Fruit fly (Drosophila melanogaster) whole organism, embryonic: Measurements from ENCODE around the gene Alg7.

Experiments
- CG1024 ChIP-seq: fragments of 200-800 bp; sonication (Bioruptor generic); IDR thresholded peaks from 2 replicates; pipeline ENCODE4 v1.3.6; 2022; ENCODE audit warnings: missing biosample characterization, missing genetic modification characterization
- CG10543 ChIP-seq: fragments of 200-800 bp; sonication (Bioruptor generic); optimal IDR thresholded peaks from 3 replicates; lab custom pipeline; 2017; ENCODE audit warnings: missing biosample characterization, mild to moderate bottlenecking, missing genetic modification characterization, moderate library complexity
- CG11696 ChIP-seq: fragments of 200-800 bp; sonication (Bioruptor generic); IDR thresholded peaks from 2 replicates; pipeline ENCODE4 v1.3.6; 2022; ENCODE audit warnings: missing biosample characterization, missing genetic modification characterization
- CG12155 ChIP-seq: fragments of 200-800 bp; sonication (Bioruptor generic); optimal IDR thresholded peaks from 3 replicates; lab custom pipeline; 2016; ENCODE audit warnings: missing biosample characterization, missing genetic modification characterization
- CG14965 ChIP-seq: fragments of 200-800 bp; sonication (Bioruptor generic); optimal IDR thresholded peaks from 2 replicates; lab custom pipeline; 2016; ENCODE audit warnings: missing biosample characterization, missing genetic modification characterization, borderline replicate concordance
- CG16779 ChIP-seq: fragments of 200-800 bp; sonication (Bioruptor generic); IDR thresholded peaks from 2 replicates; pipeline ENCODE4 v1.3.6; 2022; ENCODE audit warnings: missing biosample characterization, missing genetic modification characterization
- CG17612 ChIP-seq: fragments of 200-800 bp; sonication (Bioruptor generic); IDR thresholded peaks from 2 replicates; pipeline ENCODE4 v1.3.6; 2022; ENCODE audit warnings: missing biosample characterization, missing genetic modification characterization
- CG17912 ChIP-seq: fragments of 200-800 bp; sonication (Bioruptor generic); optimal IDR thresholded peaks from 2 replicates; lab custom pipeline; 2018; ENCODE audit warnings: missing biosample characterization, mild to moderate bottlenecking, missing genetic modification characterization
- CG18262 ChIP-seq: fragments of 200-800 bp; optimal IDR thresholded peaks from 3 replicates; lab custom pipeline; 2019; ENCODE audit warnings: missing biosample characterization, mild to moderate bottlenecking, missing genetic modification characterization, moderate library complexity
- CG18619 ChIP-seq: fragments of 200-800 bp; sonication (Bioruptor generic); optimal IDR thresholded peaks from 3 replicates; lab custom pipeline; 2017; ENCODE audit warnings: missing biosample characterization, mild to moderate bottlenecking, missing genetic modification characterization
- CG3407 ChIP-seq: fragments of 200-800 bp; sonication (Bioruptor generic); optimal IDR thresholded peaks from 2 replicates; lab custom pipeline; 2018; ENCODE audit warnings: missing biosample characterization, mild to moderate bottlenecking, missing genetic modification characterization
- CG34224 ChIP-seq: fragments of 200-800 bp; sonication (Bioruptor generic); IDR thresholded peaks from 3 replicates; pipeline ENCODE4 v1.3.6; 2022; ENCODE audit warnings: missing biosample characterization, missing genetic modification characterization; ENCODE audit not compliant: partially characterized antibody
- CG3838 ChIP-seq: fragments of 200-800 bp; sonication (Bioruptor generic); optimal IDR thresholded peaks from 3 replicates; lab custom pipeline; 2016; ENCODE audit warnings: missing biosample characterization, missing genetic modification characterization
- CG4707 ChIP-seq: fragments of 200-800 bp; sonication (Bioruptor generic); optimal IDR thresholded peaks from 2 replicates; lab custom pipeline; 2018; ENCODE audit warnings: missing biosample characterization, mild to moderate bottlenecking, missing genetic modification characterization, moderate library complexity
- CG4820 ChIP-seq: fragments of 200-800 bp; sonication (Bioruptor generic); optimal IDR thresholded peaks from 3 replicates; lab custom pipeline; 2016; ENCODE audit warnings: missing biosample characterization, missing genetic modification characterization
- CHES-1-like ChIP-seq: fragments of 200-800 bp; sonication (Bioruptor generic); optimal IDR thresholded peaks from 2 replicates; lab custom pipeline; 2016; ENCODE audit warnings: missing biosample characterization, missing genetic modification characterization
- Dek ChIP-seq: fragments of 200-800 bp; sonication (Bioruptor generic); optimal IDR thresholded peaks from 3 replicates; lab custom pipeline; 2019; ENCODE audit warnings: missing biosample characterization, mild to moderate bottlenecking, missing genetic modification characterization, moderate library complexity
- H2.0 ChIP-seq: fragments of 200-800 bp; sonication (Bioruptor generic); IDR thresholded peaks from 2 replicates; pipeline ENCODE4 v1.3.6; 2022; ENCODE audit warnings: missing biosample characterization, missing genetic modification characterization
- HLHmδ ChIP-seq: fragments of 200-800 bp; sonication (Bioruptor generic); optimal IDR thresholded peaks from 2 replicates; lab custom pipeline; 2018; ENCODE audit warnings: missing biosample characterization, mild to moderate bottlenecking, missing genetic modification characterization, moderate library complexity
- Hr3 ChIP-seq: fragments of 200-800 bp; sonication (Bioruptor generic); optimal IDR thresholded peaks from 3 replicates; lab custom pipeline; 2016; ENCODE audit warnings: missing biosample characterization, missing genetic modification characterization
- MBD-R2 ChIP-seq: fragments of 200-800 bp; sonication (Bioruptor generic); IDR thresholded peaks from 2 replicates; pipeline ENCODE4 v1.3.6; 2022; ENCODE audit warnings: missing biosample characterization, missing genetic modification characterization
- Med ChIP-seq: fragments of 200-800 bp; sonication (Bioruptor generic); peaks from one replicate; lab custom pipeline; 2016; ENCODE audit warnings: missing biosample characterization, missing genetic modification characterization, mild to moderate bottlenecking, inconsistent platforms, moderate library complexity
- Ravus ChIP-seq: fragments of 200-800 bp; sonication (Bioruptor generic); IDR thresholded peaks from 2 replicates; pipeline ENCODE4 v1.3.6; 2022; ENCODE audit warnings: missing biosample characterization, missing genetic modification characterization
- Side ChIP-seq: fragments of 200-800 bp; sonication (Bioruptor generic); optimal IDR thresholded peaks from 2 replicates; lab custom pipeline; 2016; ENCODE audit warnings: missing biosample characterization, missing genetic modification characterization
- Sin3A ChIP-seq: fragments of >200 bp; optimal IDR thresholded peaks from 2 replicates; lab custom pipeline; 2018
- Ssrp ChIP-seq: fragments of 200-800 bp; sonication (Bioruptor generic); optimal IDR thresholded peaks from 2 replicates; lab custom pipeline; 2018; ENCODE audit warnings: missing biosample characterization, mild to moderate bottlenecking, missing genetic modification characterization, moderate library complexity
- Trl ChIP-seq, 3 experiments: fragments of >200 bp in 2 of 3; fragments of 200-800 bp in 1 of 3; sonication (Bioruptor generic) in 1 of 3; optimal IDR thresholded peaks; 2 replicates in 1 of 3; 3 replicates in 2 of 3; lab custom pipeline; 2016 to 2017; ENCODE audit warnings: missing biosample characterization in 1 of 3, missing genetic modification characterization in 1 of 3
- ato ChIP-seq: fragments of 200-800 bp; sonication (Bioruptor generic); IDR thresholded peaks from 2 replicates; pipeline ENCODE4 v1.3.6; 2022; ENCODE audit warnings: missing biosample characterization, missing genetic modification characterization; ENCODE audit not compliant: partially characterized antibody
- bab2 ChIP-seq: fragments of 200-800 bp; sonication (Bioruptor generic); optimal IDR thresholded peaks from 2 replicates; lab custom pipeline; 2016; ENCODE audit warnings: missing biosample characterization, missing genetic modification characterization
- dimm ChIP-seq: fragments of 200-800 bp; sonication (Bioruptor generic); IDR thresholded peaks from 2 replicates; pipeline ENCODE4 v1.3.6; 2022; ENCODE audit warnings: missing biosample characterization, missing genetic modification characterization
- esg ChIP-seq: fragments of 200-800 bp; sonication (Bioruptor generic); conservative IDR thresholded peaks from 2 replicates; pipeline ENCODE4 v1.3.6; 2022; ENCODE audit warnings: missing biosample characterization, missing genetic modification characterization
- fd64A ChIP-seq: fragments of 200-800 bp; sonication (Bioruptor generic); optimal IDR thresholded peaks from 3 replicates; lab custom pipeline; 2018; ENCODE audit warnings: missing biosample characterization, mild to moderate bottlenecking, missing genetic modification characterization
- h ChIP-seq: fragments of >200 bp; optimal IDR thresholded peaks from 2 replicates; lab custom pipeline; 2017
- lola ChIP-seq, 3 experiments: fragments of >200 bp in 2 of 3; fragments of 200-800 bp in 1 of 3; sonication (Bioruptor generic) in 1 of 3; optimal IDR thresholded peaks; 2 replicates each; lab custom pipeline; 2017 to 2019; ENCODE audit warnings: missing biosample characterization in 3 of 3, missing genetic modification characterization in 3 of 3, mild to moderate bottlenecking in 1 of 3, moderate library complexity in 1 of 3
- mam ChIP-seq: fragments of 200-800 bp; sonication (Bioruptor generic); optimal IDR thresholded peaks from 3 replicates; lab custom pipeline; 2016; ENCODE audit warnings: missing biosample characterization, missing genetic modification characterization
- mirr ChIP-seq: fragments of 200-800 bp; sonication (Bioruptor generic); optimal IDR thresholded peaks from 3 replicates; lab custom pipeline; 2018; ENCODE audit warnings: missing biosample characterization, mild to moderate bottlenecking, missing genetic modification characterization
- mld ChIP-seq: fragments of 200-800 bp; sonication (Bioruptor generic); IDR thresholded peaks from 3 replicates; pipeline ENCODE4 v1.3.6; 2022; ENCODE audit warnings: missing biosample characterization, missing genetic modification characterization; ENCODE audit not compliant: partially characterized antibody
- oc ChIP-seq: fragments of 200-800 bp; sonication (Bioruptor generic); optimal IDR thresholded peaks from 2 replicates; lab custom pipeline; 2018; ENCODE audit warnings: missing biosample characterization, mild to moderate bottlenecking, missing genetic modification characterization, moderate library complexity
- pan ChIP-seq, 4 experiments: fragments of >200 bp in 3 of 4; fragments of 200-800 bp in 1 of 4; sonication (Bioruptor generic) in 1 of 4; optimal IDR thresholded peaks in 3 of 4; IDR thresholded peaks in 1 of 4; 2 replicates each; pipeline versions ENCODE4 v1.3.6 to Lab custom; 2017 to 2022; ENCODE audit warnings: missing biosample characterization in 2 of 4, missing genetic modification characterization in 2 of 4, mixed read lengths in 1 of 4
- pb ChIP-seq: fragments of 200-800 bp; sonication (Bioruptor generic); optimal IDR thresholded peaks from 3 replicates; lab custom pipeline; 2016; ENCODE audit warnings: missing biosample characterization, missing genetic modification characterization
- salm ChIP-seq: fragments of 200-800 bp; sonication (Bioruptor generic); optimal IDR thresholded peaks from 2 replicates; lab custom pipeline; 2018; ENCODE audit warnings: missing biosample characterization, mild to moderate bottlenecking, missing genetic modification characterization
- scrt ChIP-seq: fragments of 200-800 bp; sonication (Bioruptor generic); optimal IDR thresholded peaks from 2 replicates; lab custom pipeline; 2018; ENCODE audit warnings: missing biosample characterization, mild to moderate bottlenecking, missing genetic modification characterization, moderate library complexity
- sens ChIP-seq: fragments of 200-800 bp; sonication (Bioruptor generic); peaks from one replicate; lab custom pipeline; 2016; ENCODE audit warnings: missing biosample characterization, missing genetic modification characterization
- slp2 ChIP-seq: fragments of 200-800 bp; sonication (Bioruptor generic); optimal IDR thresholded peaks from 2 replicates; lab custom pipeline; 2016; ENCODE audit warnings: missing biosample characterization, missing genetic modification characterization
- tna ChIP-seq: fragments of 200-800 bp; sonication (Bioruptor generic); IDR thresholded peaks from 2 replicates; pipeline ENCODE4 v1.3.6; 2022; ENCODE audit warnings: missing biosample characterization, missing genetic modification characterization; ENCODE audit not compliant: partially characterized antibody
- trem ChIP-seq: fragments of 200-800 bp; optimal IDR thresholded peaks from 3 replicates; lab custom pipeline; 2019; ENCODE audit warnings: missing biosample characterization, mild to moderate bottlenecking, missing genetic modification characterization, moderate library complexity
- vvl ChIP-seq: fragments of 200-800 bp; sonication (Bioruptor generic); IDR thresholded peaks from 2 replicates; pipeline ENCODE4 v1.3.6; 2022; ENCODE audit warnings: missing biosample characterization, missing genetic modification characterization

The Alg7 gene

dm6 chr2L:13202960-13203436 lies 24.0 kb downstream of the Alg7 start, which contains the start of gene CG16972 (continued):
- TF ChIP-seq pan (optimal IDR thresholded peaks at IDR 0.05; lab: Kevin White, UChicago), result no peak
- peak in 1 of 2 experiments; percentile 53 for TF ChIP-seq pan (GFP tag; optimal IDR thresholded peaks at IDR 0.05 in 1 of 2, IDR thresholded peaks at IDR 0.05 in 1 of 2)
- TF ChIP-seq trem (tag; lab: Kevin White, UChicago), result peak; percentile 43
- TF ChIP-seq salm (tag; lab: Kevin White, UChicago), result no peak
- TF ChIP-seq sens (GFP tag; lab: Kevin White, UChicago), result no peak
- TF ChIP-seq CG4707 (GFP tag; lab: Kevin White, UChicago), result peak; percentile 89
- TF ChIP-seq MBD-R2, result peak; percentile 44
- TF ChIP-seq mld (GFP tag; lab: Robert Waterston, UW), result 0 out of 3 replicates have a peak, but pooled peaks have one; percentile 29
- TF ChIP-seq mirr (GFP tag; lab: Kevin White, UChicago), result no peak

dm6 chr2L:13203437-13204137 lies 24.5 kb downstream of the Alg7 start, which contains the start of gene Pect:
Gene Pect (plus strand): TSS chr2L:13203762.
- peak; percentile 46 for TF ChIP-seq Ssrp
- no peak for TF ChIP-seq CG16779
- TF ChIP-seq Sin3A (lab: Kevin White, UChicago), result peak; percentile 19
- no peak for TF ChIP-seq bab2 (GFP tag; lab: Kevin White, UChicago)
- 0 out of 2 replicates have a peak, but pooled peaks have one; percentile 9 for TF ChIP-seq esg (GFP tag; lab: Robert Waterston, UW)
- peak; percentile 37 for TF ChIP-seq Hr3 (GFP tag; lab: Kevin White, UChicago)
- TF ChIP-seq oc, result no peak
- TF ChIP-seq CG4820 (GFP tag; lab: Kevin White, UChicago), result no peak
- TF ChIP-seq CG17612 (GFP tag; lab: Robert Waterston, UW), result no peak
- peak; percentile 18; the same call in 1 of the 2 replicates for TF ChIP-seq vvl (GFP tag; lab: Robert Waterston, UW)
- peak in 1 of 2 experiments; percentile 66 for TF ChIP-seq Trl (optimal IDR thresholded peaks at IDR 0.05; lab: Kevin White, UChicago)
- TF ChIP-seq Trl (GFP tag; optimal IDR thresholded peaks at IDR 0.05; lab: Kevin White, UChicago), result no peak
- no peak for TF ChIP-seq CG18619 (GFP tag; lab: Kevin White, UChicago)
- no peak for TF ChIP-seq slp2 (GFP tag; lab: Kevin White, UChicago)
- TF ChIP-seq dimm (GFP tag; lab: Robert Waterston, UW), result no peak
- peak; percentile 58 for TF ChIP-seq Dek (tag; lab: Kevin White, UChicago)
- TF ChIP-seq CG1024 (GFP tag; lab: Robert Waterston, UW), result no peak
- TF ChIP-seq sens (GFP tag; lab: Kevin White, UChicago), result peak; percentile 6
- TF ChIP-seq tna (GFP tag; lab: Robert Waterston, UW), result no peak; the same call in 1 of the 2 replicates
- no peak for TF ChIP-seq Side
- TF ChIP-seq Ravus (GFP tag; lab: Robert Waterston, UW), result no peak
- TF ChIP-seq Med, result peak; percentile 79
- TF ChIP-seq fd64A (GFP tag; lab: Kevin White, UChicago), result no peak
- TF ChIP-seq HLHmδ (GFP tag; lab: Kevin White, UChicago), result no peak
- TF ChIP-seq CG18262 (tag; lab: Kevin White, UChicago), result no peak
- peak; percentile 8 for TF ChIP-seq CG12155 (GFP tag; lab: Kevin White, UChicago)
- peak; percentile 32; the same call in 1 of the 3 replicates for TF ChIP-seq CG34224 (GFP tag; lab: Robert Waterston, UW)
- TF ChIP-seq CG10543 (GFP tag; lab: Kevin White, UChicago), result peak; percentile 92
- no peak for TF ChIP-seq scrt (GFP tag; lab: Kevin White, UChicago)
- TF ChIP-seq lola (GFP tag; optimal IDR thresholded peaks at IDR 0.05; lab: Kevin White, UChicago), result peak in 1 of 3 experiments; percentile 26
- no peak for TF ChIP-seq CG17912
- TF ChIP-seq mam (GFP tag; lab: Kevin White, UChicago), result no peak
- no peak for TF ChIP-seq H2.0 (GFP tag; lab: Robert Waterston, UW)
- no peak for TF ChIP-seq pb (GFP tag; lab: Kevin White, UChicago)
- no peak for TF ChIP-seq h (lab: Kevin White, UChicago)
- TF ChIP-seq CG11696 (GFP tag; lab: Robert Waterston, UW), result no peak
- no peak for TF ChIP-seq CG14965 (GFP tag; lab: Kevin White, UChicago)
- peak; percentile 28; the same call in 1 of the 2 replicates for TF ChIP-seq ato (GFP tag; lab: Robert Waterston, UW)
- no peak for TF ChIP-seq CG3407 (GFP tag; lab: Kevin White, UChicago)
- TF ChIP-seq CG3838 (GFP tag; lab: Kevin White, UChicago), result no peak
- no peak for TF ChIP-seq CHES-1-like (GFP tag; lab: Kevin White, UChicago)
